Fruit fly (Drosophila melanogaster): Measurements from ENCODE around the gene lft.

lft gene

dm6 chr2L:10341405-10341804 lies 22.9 kb upstream of the lft start, which contains the start of gene CG31715 (continued):
- no peak for TF ChIP-seq fd102C (GFP tag; optimal IDR thresholded peaks at IDR 0.05)
- TF ChIP-seq NC2α (GFP tag; optimal IDR thresholded peaks at IDR 0.05), result no peak
- TF ChIP-seq CG11456 (GFP tag; IDR thresholded peaks at IDR 0.05), result no peak
- no peak for TF ChIP-seq Hand (GFP tag; optimal IDR thresholded peaks at IDR 0.05)
- peak; percentile 27 for TF ChIP-seq CG13894 (tag; optimal IDR thresholded peaks at IDR 0.05)
- TF ChIP-seq Opbp (GFP tag; IDR thresholded peaks at IDR 0.05; ENCODE audit: partially characterized antibody), result peak; percentile 45; the same call in 1 of the 3 replicates
- no peak for TF ChIP-seq CG43689 (GFP tag; IDR thresholded peaks at IDR 0.05)
- TF ChIP-seq Dip3 (GFP tag; optimal IDR thresholded peaks at IDR 0.05), result no peak
- no peak for TF ChIP-seq Bdp1 (GFP tag; optimal IDR thresholded peaks at IDR 0.05)
- TF ChIP-seq CG11085 (GFP tag; IDR thresholded peaks at IDR 0.05), result no peak
- TF ChIP-seq gce (GFP tag; IDR thresholded peaks at IDR 0.05), result no peak
- no peak for TF ChIP-seq CG6654 (GFP tag; optimal IDR thresholded peaks at IDR 0.05)
- TF ChIP-seq salm (tag; optimal IDR thresholded peaks at IDR 0.05), result no peak
- TF ChIP-seq CG31224 (GFP tag; IDR thresholded peaks at IDR 0.05), result no peak
- TF ChIP-seq trh (GFP tag; optimal IDR thresholded peaks at IDR 0.05), result no peak
- no peak for TF ChIP-seq zf30C (GFP tag; optimal IDR thresholded peaks at IDR 0.05)
- TF ChIP-seq CHES-1-like (GFP tag; optimal IDR thresholded peaks at IDR 0.05), result no peak
- no peak for TF ChIP-seq CG4424 (GFP tag; optimal IDR thresholded peaks at IDR 0.05)
- no peak for TF ChIP-seq bigmax (GFP tag; optimal IDR thresholded peaks at IDR 0.05)
- TF ChIP-seq trem (tag; optimal IDR thresholded peaks at IDR 0.05), result no peak
- TF ChIP-seq Blimp-1 (GFP tag; optimal IDR thresholded peaks at IDR 0.05), result no peak
- TF ChIP-seq CG32772 (GFP tag; IDR thresholded peaks at IDR 0.05), result no peak
- peak; percentile 21 for TF ChIP-seq YL-1 (GFP tag; optimal IDR thresholded peaks at IDR 0.05)
- TF ChIP-seq seq (GFP tag; IDR thresholded peaks at IDR 0.05), result no peak
- no peak for TF ChIP-seq gcm (GFP tag; optimal IDR thresholded peaks at IDR 0.05)
- no peak for TF ChIP-seq h (optimal IDR thresholded peaks at IDR 0.05)
- no peak for TF ChIP-seq odd (GFP tag; optimal IDR thresholded peaks at IDR 0.05)
- no peak for TF ChIP-seq CG6813 (GFP tag; optimal IDR thresholded peaks at IDR 0.05)
- no peak for TF ChIP-seq tap (tag; optimal IDR thresholded peaks at IDR 0.05)
- peak; percentile 48; the same call in 1 of the 2 replicates for TF ChIP-seq vvl (GFP tag; IDR thresholded peaks at IDR 0.05)
- TF ChIP-seq abd-A (tag; optimal IDR thresholded peaks at IDR 0.05), result no peak
- TF ChIP-seq insv (GFP tag; optimal IDR thresholded peaks at IDR 0.05), result no peak
- TF ChIP-seq CG4707 (GFP tag; optimal IDR thresholded peaks at IDR 0.05), result no peak
- TF ChIP-seq Side (GFP tag; optimal IDR thresholded peaks at IDR 0.05), result no peak
- no peak for TF ChIP-seq bbx (GFP tag; IDR thresholded peaks at IDR 0.05; ENCODE audit: partially characterized antibody)
- no peak for TF ChIP-seq zen (tag; optimal IDR thresholded peaks at IDR 0.05)
- TF ChIP-seq Oli (tag; optimal IDR thresholded peaks at IDR 0.05), result no peak
- TF ChIP-seq Nf-YA (GFP tag; IDR thresholded peaks at IDR 0.05), result no peak
- TF ChIP-seq scrt (GFP tag; optimal IDR thresholded peaks at IDR 0.05), result no peak
- TF ChIP-seq Dp (GFP tag; optimal IDR thresholded peaks at IDR 0.05), result peak; percentile 12
- TF ChIP-seq CG6272 (GFP tag; IDR thresholded peaks at IDR 0.05), result no peak
- TF ChIP-seq CG8359 (GFP tag; optimal IDR thresholded peaks at IDR 0.05; ENCODE audit: borderline replicate concordance), result no peak
- TF ChIP-seq pho (GFP tag; optimal IDR thresholded peaks at IDR 0.05), result no peak
- TF ChIP-seq Sox102F (GFP tag; optimal IDR thresholded peaks at IDR 0.05), result no peak
- TF ChIP-seq Poxn (GFP tag; IDR thresholded peaks at IDR 0.05), result no peak
- no peak for TF ChIP-seq CG10274 (GFP tag; optimal IDR thresholded peaks at IDR 0.05)
- no peak for TF ChIP-seq ssp (GFP tag; IDR thresholded peaks at IDR 0.05)
- TF ChIP-seq CG2889 (GFP tag; IDR thresholded peaks at IDR 0.05), result no peak
- peak; percentile 63 for TF ChIP-seq CG13287 (GFP tag; IDR thresholded peaks at IDR 0.05; ENCODE audit: partially characterized antibody)
- no peak for TF ChIP-seq pita (GFP tag; optimal IDR thresholded peaks at IDR 0.05)
- no peak for TF ChIP-seq lola (GFP tag; optimal IDR thresholded peaks at IDR 0.05)
- TF ChIP-seq CG18764 (GFP tag; optimal IDR thresholded peaks at IDR 0.05), result no peak

All from whole organism, embryonic.